Worm (Caenorhabditis elegans): Measurements from ENCODE around the gene atz-1.

DNA sequence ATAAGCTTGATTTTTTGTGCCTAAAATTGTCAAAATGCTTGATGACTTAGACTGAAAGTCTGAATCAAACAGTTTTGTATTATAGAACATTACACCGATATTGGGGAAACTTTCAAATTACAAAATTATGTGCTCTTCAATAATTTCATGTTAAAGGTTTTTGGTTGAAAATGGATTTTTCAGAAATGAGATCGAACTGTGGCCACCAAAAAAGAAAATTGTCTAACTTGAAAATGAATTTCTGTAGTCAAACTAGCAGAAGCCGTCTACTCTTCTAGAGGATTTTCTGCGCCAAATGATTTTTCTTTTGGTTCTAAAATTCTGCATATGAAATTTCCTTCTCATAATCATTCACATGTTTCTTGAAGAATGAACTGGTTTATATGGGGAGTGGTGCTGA is 35.0 kb downstream of the atz-1 start:
- TF ChIP-seq ceh-9 (tag; optimal IDR thresholded peaks at IDR 0.05): no peak
- no peak for TF ChIP-seq ceh-82 (tag; optimal IDR thresholded peaks at IDR 0.05)

All from whole organism, L3 larva.